Fruit fly (Drosophila melanogaster): Measurements from ENCODE around the gene Mgat2.

DNA sequence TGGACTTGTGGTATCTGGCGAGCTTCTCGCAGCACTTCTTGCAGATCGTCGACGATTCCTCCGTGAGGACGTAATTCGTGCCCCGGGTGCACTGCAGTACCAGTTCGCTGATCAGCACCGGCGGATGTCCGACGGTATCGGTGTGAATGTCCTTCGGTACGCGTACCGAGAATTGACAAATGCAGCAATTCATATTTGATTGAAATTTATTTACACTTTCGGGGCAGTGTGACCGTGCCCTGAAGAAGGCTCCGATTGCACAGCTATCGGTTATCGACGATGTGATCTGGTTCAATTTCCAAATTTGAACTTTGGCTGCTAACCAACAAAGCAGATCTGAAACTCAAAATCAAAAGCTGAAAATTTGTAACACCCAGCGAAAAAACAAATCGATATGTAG lies 14.6 kb upstream of the Mgat2 start, which contains the start of gene ZIPIC:
- TF ChIP-seq gl (tag; optimal IDR thresholded peaks at IDR 0.05) (no peak), EcR (GFP tag; optimal IDR thresholded peaks at IDR 0.05) (no peak)
